Worm (Caenorhabditis elegans): ENCODE results near the gene K10C2.12.

Gene K10C2.12

DNA sequence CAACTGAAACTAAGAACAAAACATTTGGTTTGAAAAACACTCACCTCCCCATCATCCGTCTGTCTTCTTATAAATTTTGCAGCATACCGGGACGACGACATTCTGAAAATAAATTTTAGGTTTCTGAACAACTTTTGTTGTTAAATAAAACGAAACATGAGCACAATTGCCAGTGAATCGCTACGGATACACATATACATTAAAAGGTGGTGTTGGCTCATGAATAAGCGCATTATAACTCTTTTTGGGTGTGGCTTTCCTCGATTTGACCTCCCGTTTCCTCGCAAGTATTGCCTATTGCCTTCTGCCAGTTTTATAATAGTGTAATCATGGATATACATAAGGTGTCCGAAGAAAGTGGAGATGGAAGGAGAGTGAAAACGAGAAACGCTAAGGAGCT is 29.1 kb downstream of the K10C2.12 start, which contains the start of gene igcm-2:
TSS of gene igcm-2 (minus strand) at position 101 of the 400 bp plus-strand sequence.
- no peak for TF ChIP-seq nhr-43 (tag; optimal IDR thresholded peaks at IDR 0.05; ENCODE audit: poor library complexity, severe bottlenecking)
- no peak for TF ChIP-seq elt-3 (tag; optimal IDR thresholded peaks at IDR 0.05)
- no peak for TF ChIP-seq ztf-4 (tag; optimal IDR thresholded peaks at IDR 0.05)
- TF ChIP-seq mdl-1 (tag; optimal IDR thresholded peaks at IDR 0.05), result no peak
- no peak for TF ChIP-seq jun-1 (tag; optimal IDR thresholded peaks at IDR 0.05)
- no peak for TF ChIP-seq lsy-12 (tag; optimal IDR thresholded peaks at IDR 0.05)
- TF ChIP-seq hmg-11 (tag; optimal IDR thresholded peaks at IDR 0.05), result no peak
- TF ChIP-seq aly-2 (tag; optimal IDR thresholded peaks at IDR 0.05), result no peak
- TF ChIP-seq unc-39 (tag; optimal IDR thresholded peaks at IDR 0.05), result no peak
- TF ChIP-seq nhr-11 (tag; optimal IDR thresholded peaks at IDR 0.05), result no peak
- no peak for TF ChIP-seq sea-2 (GFP tag; optimal IDR thresholded peaks at IDR 0.05)

DNA sequence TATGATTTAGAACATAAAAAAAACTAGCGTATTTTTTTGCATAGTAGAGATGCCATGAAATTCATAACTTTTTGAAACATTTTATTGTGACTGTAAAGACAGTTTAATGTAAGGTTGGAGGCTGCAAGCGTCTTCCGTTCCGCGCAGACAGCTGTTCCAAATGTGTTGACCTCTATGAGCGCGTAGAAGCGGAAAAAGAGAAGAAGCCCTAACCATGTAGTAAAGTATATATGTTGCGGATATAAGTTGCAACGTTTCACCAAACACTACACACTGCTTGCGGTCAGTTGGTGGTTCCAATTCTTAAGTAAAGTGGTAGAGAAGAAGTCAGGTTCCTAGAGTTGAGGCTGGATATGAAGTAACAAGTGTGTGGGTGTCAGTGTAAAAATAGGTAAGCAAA is 31.9 kb downstream of the K10C2.12 start:
- TF ChIP-seq pqm-1 (tag; optimal IDR thresholded peaks at IDR 0.05), result no peak
- no peak for TF ChIP-seq egl-27 (tag; optimal IDR thresholded peaks at IDR 0.05)
- no peak for TF ChIP-seq elt-2 (tag; optimal IDR thresholded peaks at IDR 0.05)
- TF ChIP-seq nhr-23 (tag; optimal IDR thresholded peaks at IDR 0.05), result no peak
- no peak for TF ChIP-seq ceh-9 (tag; optimal IDR thresholded peaks at IDR 0.05)
- no peak for TF ChIP-seq fkh-2 (tag; optimal IDR thresholded peaks at IDR 0.05)
- TF ChIP-seq lin-39 (tag; optimal IDR thresholded peaks at IDR 0.05), result no peak

DNA sequence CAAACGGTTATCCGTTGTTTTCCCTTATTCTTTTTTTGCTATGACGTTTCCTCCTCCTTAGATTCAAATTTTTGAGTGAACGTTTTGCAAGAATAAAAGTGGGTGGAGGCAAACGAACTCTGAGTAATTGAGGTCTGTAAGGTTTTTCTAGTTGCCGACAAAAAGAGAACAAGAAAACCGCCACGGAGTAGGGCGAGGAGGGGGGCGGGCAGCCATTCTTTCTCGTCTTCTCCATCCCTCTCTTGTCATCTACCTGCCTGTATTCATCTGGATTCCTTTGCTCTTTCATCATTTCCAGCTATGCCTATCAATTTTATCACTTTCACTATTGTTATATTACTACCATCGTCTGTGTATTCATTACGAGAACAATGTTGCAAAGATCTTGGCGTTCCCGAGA is 35.4 kb downstream of the K10C2.12 start, which contains the start of gene igdb-3:
TSS of gene igdb-3 (plus strand) at position 301 of the 400 bp plus-strand sequence.
- TF ChIP-seq mml-1 (tag; optimal IDR thresholded peaks at IDR 0.05) (no peak), eor-1 (tag; optimal IDR thresholded peaks at IDR 0.05) (no peak), elt-1 (tag; optimal IDR thresholded peaks at IDR 0.05) (no peak), snpc-4 (tag; optimal IDR thresholded peaks at IDR 0.05) (no peak), ceh-28 (tag; optimal IDR thresholded peaks at IDR 0.05) (no peak), hmg-11 (tag; optimal IDR thresholded peaks at IDR 0.05) (no peak), egl-5 (tag; optimal IDR thresholded peaks at IDR 0.05) (no peak), R02D3.7 (tag; optimal IDR thresholded peaks at IDR 0.05) (no peak), pqm-1 (tag; optimal IDR thresholded peaks at IDR 0.05) (no peak), ama-1 (optimal IDR thresholded peaks at IDR 0.05) (no peak), lin-15B (tag; optimal IDR thresholded peaks at IDR 0.05) (no peak)

DNA sequence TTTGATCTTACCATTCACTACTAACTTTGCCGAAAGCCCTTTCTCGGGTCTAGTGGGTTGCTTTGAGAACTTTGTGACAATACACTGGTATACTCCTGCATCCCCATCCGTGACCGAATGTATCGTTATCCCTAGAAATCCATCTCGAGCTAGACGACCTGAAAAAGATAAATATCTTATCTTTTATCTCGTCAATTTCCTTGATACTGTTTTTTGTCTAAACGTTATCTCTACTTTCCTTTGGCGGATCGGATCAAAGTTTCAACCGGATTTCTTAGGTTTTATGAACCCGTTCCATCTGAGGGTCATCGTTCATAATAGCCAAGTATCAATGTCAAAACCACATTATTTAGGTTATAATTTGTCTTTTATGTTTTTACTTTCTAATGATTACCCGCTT is 36.0 kb downstream of the K10C2.12 start:
- TF ChIP-seq R02D3.7 (tag; optimal IDR thresholded peaks at IDR 0.05), result no peak
- TF ChIP-seq elt-1 (tag; optimal IDR thresholded peaks at IDR 0.05), result peak; percentile 55
- TF ChIP-seq eor-1 (tag; optimal IDR thresholded peaks at IDR 0.05), result no peak
- no peak for TF ChIP-seq pqm-1 (tag; optimal IDR thresholded peaks at IDR 0.05)
- no peak for TF ChIP-seq nhr-43 (tag; optimal IDR thresholded peaks at IDR 0.05; ENCODE audit: poor library complexity, severe bottlenecking)
- no peak for TF ChIP-seq fkh-10 (GFP tag; optimal IDR thresholded peaks at IDR 0.05)
- TF ChIP-seq unc-62 (GFP tag; optimal IDR thresholded peaks at IDR 0.05), result no peak
- TF ChIP-seq zag-1 (tag; optimal IDR thresholded peaks at IDR 0.05), result no peak

DNA sequence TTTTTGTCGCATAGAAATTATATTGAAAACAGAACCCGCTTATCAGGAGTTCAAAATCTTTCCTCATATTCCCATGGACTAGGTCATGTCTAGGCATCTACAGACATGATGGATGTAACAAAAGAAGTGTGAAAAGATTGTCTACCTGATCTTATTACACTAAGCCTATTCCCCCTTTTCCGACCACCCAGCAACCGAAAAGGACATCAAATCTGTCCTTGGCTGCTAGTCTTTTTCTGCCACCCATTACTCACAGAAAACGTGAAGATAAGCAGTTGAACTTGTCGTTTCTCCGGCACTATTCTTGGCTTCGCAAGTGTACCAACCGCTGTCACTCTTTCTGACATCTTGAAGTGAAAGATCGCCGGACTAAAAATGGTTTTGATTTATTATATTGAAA is 37.7 kb downstream of the K10C2.12 start:
- TF ChIP-seq elt-1 (tag; optimal IDR thresholded peaks at IDR 0.05), result peak; percentile 85
- TF ChIP-seq nhr-25 (tag; optimal IDR thresholded peaks at IDR 0.05), result peak; percentile 86
- TF ChIP-seq ztf-4 (tag; optimal IDR thresholded peaks at IDR 0.05), result no peak
- TF ChIP-seq nhr-23 (tag; optimal IDR thresholded peaks at IDR 0.05), result peak; percentile 4

DNA sequence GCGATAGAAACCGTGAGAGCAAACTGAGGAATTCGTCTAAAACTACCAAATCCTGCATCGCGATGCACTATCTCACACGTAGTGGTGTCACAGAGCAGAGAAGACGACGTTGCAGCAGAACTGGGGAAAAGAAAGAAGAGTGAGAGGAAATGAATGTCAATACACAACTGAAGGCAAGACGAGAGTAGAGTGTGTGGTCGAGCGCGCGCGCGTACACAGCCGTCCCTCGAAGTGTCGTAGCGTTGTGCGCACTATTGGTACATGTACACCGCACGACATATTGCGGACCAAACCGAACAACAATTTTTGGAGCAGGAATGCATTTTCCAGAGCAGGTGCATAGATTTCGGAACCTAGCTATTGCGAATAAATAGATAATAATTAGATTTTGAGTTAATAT is 42.2 kb downstream of the K10C2.12 start:
- peak; percentile 70 for TF ChIP-seq nfya-1 (tag; optimal IDR thresholded peaks at IDR 0.05; ENCODE audit: insufficient read depth)
- TF ChIP-seq elt-3 (tag; optimal IDR thresholded peaks at IDR 0.05), result no peak
- TF ChIP-seq snpc-4 (tag; optimal IDR thresholded peaks at IDR 0.05), result peak; percentile 34
- TF ChIP-seq daf-12 (tag; optimal IDR thresholded peaks at IDR 0.05), result no peak
- no peak for TF ChIP-seq ceh-16 (tag; optimal IDR thresholded peaks at IDR 0.05)
- peak; percentile 80 for TF ChIP-seq pha-4 (tag; optimal IDR thresholded peaks at IDR 0.05)
- TF ChIP-seq unc-39 (tag; optimal IDR thresholded peaks at IDR 0.05), result no peak
- TF ChIP-seq nhr-25 (tag; optimal IDR thresholded peaks at IDR 0.05), result peak; percentile 1
- no peak for TF ChIP-seq egl-5 (tag; optimal IDR thresholded peaks at IDR 0.05)
- peak; percentile 46 for TF ChIP-seq lin-15B (tag; optimal IDR thresholded peaks at IDR 0.05)
- peak; percentile 22 for TF ChIP-seq tbx-2 (tag; optimal IDR thresholded peaks at IDR 0.05)
- no peak for TF ChIP-seq R02D3.7 (tag; optimal IDR thresholded peaks at IDR 0.05)
- TF ChIP-seq fkh-10 (GFP tag; optimal IDR thresholded peaks at IDR 0.05), result no peak
- no peak for TF ChIP-seq fos-1 (tag; optimal IDR thresholded peaks at IDR 0.05)
- peak; percentile 86 for TF ChIP-seq lin-39 (tag; optimal IDR thresholded peaks at IDR 0.05)
- TF ChIP-seq nhr-237 (tag; optimal IDR thresholded peaks at IDR 0.05), result no peak
- TF ChIP-seq lsy-12 (tag; optimal IDR thresholded peaks at IDR 0.05), result peak; percentile 24
- peak; percentile 28 for TF ChIP-seq jun-1 (tag; optimal IDR thresholded peaks at IDR 0.05)
- peak; percentile 51 for TF ChIP-seq sea-2 (GFP tag; optimal IDR thresholded peaks at IDR 0.05)
- TF ChIP-seq ZK546.5 (tag; optimal IDR thresholded peaks at IDR 0.05), result no peak
- TF ChIP-seq nhr-43 (tag; optimal IDR thresholded peaks at IDR 0.05; ENCODE audit: poor library complexity, severe bottlenecking), result peak; percentile 2
- TF ChIP-seq nhr-12 (tag; optimal IDR thresholded peaks at IDR 0.05), result no peak
- no peak for TF ChIP-seq pqm-1 (tag; optimal IDR thresholded peaks at IDR 0.05)
- TF ChIP-seq nhr-67 (tag; optimal IDR thresholded peaks at IDR 0.05), result no peak
- no peak for TF ChIP-seq nhr-23 (tag; optimal IDR thresholded peaks at IDR 0.05)
- no peak for TF ChIP-seq nhr-77 (tag; optimal IDR thresholded peaks at IDR 0.05)

All from whole organism, L3 larva.